Fruit fly (Drosophila melanogaster) whole organism, embryonic: Measurements from ENCODE around the gene Sf3b2.

Experiments used
- Antp ChIP-seq: fragments of 200-800 bp; sonication (Bioruptor generic); optimal IDR thresholded peaks from 3 replicates; lab custom pipeline; 2016; ENCODE audit warnings: missing biosample characterization, missing genetic modification characterization
- CG12744 ChIP-seq: fragments of 200-800 bp; sonication (Bioruptor generic); optimal IDR thresholded peaks from 2 replicates; lab custom pipeline; 2016; ENCODE audit warnings: missing biosample characterization, missing genetic modification characterization
- CG15269 ChIP-seq: fragments of 200-800 bp; sonication (Bioruptor generic); optimal IDR thresholded peaks from 2 replicates; lab custom pipeline; 2018; ENCODE audit warnings: missing biosample characterization, mild to moderate bottlenecking, missing genetic modification characterization, moderate library complexity
- CG17802 ChIP-seq: fragments of 200-800 bp; sonication (Bioruptor generic); optimal IDR thresholded peaks from 2 replicates; lab custom pipeline; 2018; ENCODE audit warnings: missing biosample characterization, mild to moderate bottlenecking, missing genetic modification characterization, moderate library complexity
- CG31365 ChIP-seq: fragments of 200-800 bp; sonication (Bioruptor generic); optimal IDR thresholded peaks from 2 replicates; lab custom pipeline; 2018; ENCODE audit warnings: missing biosample characterization, mild to moderate bottlenecking, missing genetic modification characterization
- CG6254 ChIP-seq: fragments of 200-800 bp; sonication (Bioruptor generic); optimal IDR thresholded peaks from 3 replicates; lab custom pipeline; 2017; ENCODE audit warnings: mild to moderate bottlenecking, missing biosample characterization, missing genetic modification reagents, missing genetic modification characterization
- fru ChIP-seq: fragments of >200 bp; optimal IDR thresholded peaks from 2 replicates; lab custom pipeline; 2017
- ind ChIP-seq: fragments of 200-800 bp; sonication (Bioruptor generic); optimal IDR thresholded peaks from 3 replicates; lab custom pipeline; 2016; ENCODE audit warnings: missing biosample characterization, missing genetic modification characterization

DNA sequence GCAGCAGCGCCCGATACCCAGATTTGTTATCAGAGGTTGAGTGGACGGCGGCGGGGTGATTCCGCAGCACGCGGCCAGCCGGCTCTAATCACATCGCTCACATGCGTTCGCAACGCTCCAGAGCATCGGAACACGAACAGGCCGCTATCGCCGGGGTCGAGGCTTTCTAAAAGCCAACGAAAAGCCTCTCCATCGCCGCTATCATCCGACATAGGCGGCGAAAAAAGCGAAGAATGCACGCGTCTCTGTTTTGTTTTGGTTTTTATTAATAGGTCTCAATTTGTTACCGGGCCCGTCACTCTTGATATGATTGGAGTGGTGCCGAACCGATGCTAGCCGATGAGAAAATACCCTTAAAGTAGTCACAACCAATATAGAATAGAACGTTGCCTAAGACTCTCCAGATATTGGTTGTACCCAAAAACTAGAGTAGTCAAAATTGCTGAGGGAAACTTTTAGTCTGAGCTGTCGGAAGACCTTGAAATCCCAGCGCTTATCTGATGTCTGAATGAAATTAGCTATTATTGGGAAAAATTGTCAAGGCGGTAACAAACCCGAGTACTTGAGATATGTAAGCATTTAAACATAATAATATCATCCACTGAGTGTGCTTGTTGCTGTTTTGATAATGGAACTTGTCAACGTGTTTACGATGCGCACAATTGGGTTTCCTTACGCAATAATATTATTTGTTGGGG is 13.1 kb upstream of the Sf3b2 start, which contains the start of gene CG17261:
- TF ChIP-seq CG15269 (tag; lab: Kevin White, UChicago) (peak; percentile 55), CG12744 (GFP tag; lab: Kevin White, UChicago) (no peak), fru (lab: Kevin White, UChicago) (no peak), CG6254 (GFP tag; lab: Kevin White, UChicago) (no peak), ind (GFP tag; lab: Kevin White, UChicago) (peak; percentile 42), CG17802 (tag; lab: Kevin White, UChicago) (no peak), Antp (peak; percentile 54), CG31365 (tag; lab: Kevin White, UChicago) (no peak)
